Fruit fly (Drosophila melanogaster) whole organism, embryonic: ENCODE measurements around the gene CG31821.

Experiments used
- Ada2b ChIP-seq: fragments of 200-800 bp; sonication (Bioruptor generic); IDR thresholded peaks from 2 replicates; pipeline ENCODE4 v1.3.6; 2022; ENCODE audit warnings: missing biosample characterization, missing genetic modification characterization
- Bgb ChIP-seq: fragments of 200-800 bp; sonication (Bioruptor generic); IDR thresholded peaks from 2 replicates; pipeline ENCODE4 v1.3.6; 2022; ENCODE audit warnings: missing biosample characterization, missing genetic modification characterization; ENCODE audit not compliant: partially characterized antibody
- CG10959 ChIP-seq: fragments of 200-800 bp; sonication (Bioruptor generic); IDR thresholded peaks from 2 replicates; pipeline ENCODE4 v1.3.6; 2022; ENCODE audit warnings: missing biosample characterization, missing genetic modification characterization
- CG11504 ChIP-seq: fragments of 200-800 bp; sonication (Bioruptor generic); optimal IDR thresholded peaks from 3 replicates; lab custom pipeline; 2019; ENCODE audit warnings: missing biosample characterization, mild to moderate bottlenecking, missing genetic modification characterization, moderate library complexity
- CG13123 ChIP-seq: fragments of 200-800 bp; sonication (Bioruptor generic); optimal IDR thresholded peaks from 2 replicates; lab custom pipeline; 2016; ENCODE audit warnings: missing biosample characterization, missing genetic modification characterization
- CG13296 ChIP-seq: fragments of 200-800 bp; sonication (Bioruptor generic); optimal IDR thresholded peaks from 3 replicates; lab custom pipeline; 2018; ENCODE audit warnings: missing biosample characterization, mild to moderate bottlenecking, missing genetic modification characterization
- CG13624 ChIP-seq: fragments of 200-800 bp; sonication (Bioruptor generic); optimal IDR thresholded peaks from 2 replicates; lab custom pipeline; 2016; ENCODE audit warnings: missing biosample characterization, missing genetic modification characterization
- CG18476 ChIP-seq: fragments of 200-800 bp; sonication (Bioruptor generic); optimal IDR thresholded peaks from 2 replicates; lab custom pipeline; 2016; ENCODE audit warnings: missing biosample characterization, mild to moderate bottlenecking, missing genetic modification characterization
- CG18599 ChIP-seq: fragments of 200-800 bp; sonication (Bioruptor generic); optimal IDR thresholded peaks from 3 replicates; lab custom pipeline; 2017; ENCODE audit warnings: missing biosample characterization, missing genetic modification characterization, mild to moderate bottlenecking, moderate library complexity, missing genetic modification reagents
- CG33557 ChIP-seq: fragments of 200-800 bp; sonication (Bioruptor generic); optimal IDR thresholded peaks from 2 replicates; lab custom pipeline; 2019; ENCODE audit warnings: missing biosample characterization, mild to moderate bottlenecking, missing genetic modification characterization, moderate library complexity
- CG7839 ChIP-seq: fragments of 200-800 bp; sonication (Bioruptor generic); optimal IDR thresholded peaks from 3 replicates; lab custom pipeline; 2018; ENCODE audit warnings: missing biosample characterization, mild to moderate bottlenecking, missing genetic modification characterization, moderate library complexity
- D ChIP-seq, 2 experiments: fragments of 200-800 bp in 1 of 2; fragments of >200 bp in 1 of 2; sonication (Bioruptor generic) in 1 of 2; optimal IDR thresholded peaks; 2 replicates in 1 of 2; 3 replicates in 1 of 2; lab custom pipeline; 2017; ENCODE audit warnings: mild to moderate bottlenecking in 1 of 2, missing biosample characterization in 1 of 2, missing genetic modification characterization in 1 of 2, missing genetic modification reagents in 1 of 2
- D19A ChIP-seq: fragments of 200-800 bp; optimal IDR thresholded peaks from 3 replicates; lab custom pipeline; 2019; ENCODE audit warnings: missing biosample characterization, mild to moderate bottlenecking, missing genetic modification characterization, moderate library complexity
- D19B ChIP-seq: fragments of 200-800 bp; sonication (Bioruptor generic); optimal IDR thresholded peaks from 2 replicates; lab custom pipeline; 2017; ENCODE audit warnings: missing biosample characterization, mild to moderate bottlenecking, missing genetic modification characterization
- Dip2 ChIP-seq: fragments of 200-800 bp; sonication (Bioruptor generic); IDR thresholded peaks from 2 replicates; pipeline ENCODE4 v1.3.6; 2022; ENCODE audit warnings: missing biosample characterization, missing genetic modification characterization
- Ets97D ChIP-seq: fragments of 200-800 bp; sonication (Bioruptor generic); optimal IDR thresholded peaks from 3 replicates; lab custom pipeline; 2016; ENCODE audit warnings: missing biosample characterization, missing genetic modification characterization
- Fer1 ChIP-seq: fragments of 200-800 bp; sonication (Bioruptor generic); optimal IDR thresholded peaks from 2 replicates; lab custom pipeline; 2017; ENCODE audit warnings: missing biosample characterization, mild to moderate bottlenecking, missing genetic modification characterization
- H15 ChIP-seq: fragments of 200-800 bp; sonication (Bioruptor generic); IDR thresholded peaks from 3 replicates; pipeline ENCODE4 v1.3.6; 2022; ENCODE audit warnings: missing biosample characterization, missing genetic modification characterization
- MESR4 ChIP-seq: fragments of 200-800 bp; sonication (Bioruptor generic); optimal IDR thresholded peaks from 2 replicates; lab custom pipeline; 2018; ENCODE audit warnings: missing biosample characterization, mild to moderate bottlenecking, missing genetic modification characterization, moderate library complexity
- Ptx1 ChIP-seq: fragments of 200-800 bp; sonication (Bioruptor generic); IDR thresholded peaks from 2 replicates; pipeline ENCODE4 v1.3.6; 2022; ENCODE audit warnings: missing biosample characterization, missing genetic modification characterization
- Rx ChIP-seq: fragments of 200-800 bp; sonication (Bioruptor generic); IDR thresholded peaks from 2 replicates; pipeline ENCODE4 v1.3.6; 2022; ENCODE audit warnings: missing biosample characterization, missing genetic modification characterization
- Ssrp ChIP-seq: fragments of 200-800 bp; sonication (Bioruptor generic); optimal IDR thresholded peaks from 2 replicates; lab custom pipeline; 2018; ENCODE audit warnings: missing biosample characterization, mild to moderate bottlenecking, missing genetic modification characterization, moderate library complexity
- abd-A ChIP-seq: fragments of 200-800 bp; sonication (Bioruptor generic); optimal IDR thresholded peaks from 3 replicates; lab custom pipeline; 2019; ENCODE audit warnings: missing biosample characterization, mild to moderate bottlenecking, missing genetic modification characterization, moderate library complexity
- aop ChIP-seq: fragments of 200-800 bp; sonication (Bioruptor generic); IDR thresholded peaks from 2 replicates; pipeline ENCODE4 v1.3.6; 2022; ENCODE audit warnings: missing biosample characterization, missing genetic modification characterization
- ase ChIP-seq: fragments of 200-800 bp; sonication (Bioruptor generic); IDR thresholded peaks from 3 replicates; pipeline ENCODE4 v1.3.6; 2022; ENCODE audit warnings: missing biosample characterization, missing genetic modification characterization
- bab2 ChIP-seq: fragments of 200-800 bp; sonication (Bioruptor generic); optimal IDR thresholded peaks from 2 replicates; lab custom pipeline; 2016; ENCODE audit warnings: missing biosample characterization, missing genetic modification characterization
- cad ChIP-seq: fragments of >200 bp; optimal IDR thresholded peaks from 2 replicates; lab custom pipeline; 2017; ENCODE audit warnings: missing biosample characterization, missing genetic modification characterization
- cas ChIP-seq: fragments of 200-800 bp; sonication (Bioruptor generic); IDR thresholded peaks from 2 replicates; pipeline ENCODE4 v1.3.6; 2022; ENCODE audit warnings: missing biosample characterization, missing genetic modification characterization
- ems ChIP-seq: fragments of 200-800 bp; sonication (Bioruptor generic); optimal IDR thresholded peaks from 3 replicates; lab custom pipeline; 2016; ENCODE audit warnings: missing biosample characterization, missing genetic modification characterization
- fru ChIP-seq: fragments of >200 bp; optimal IDR thresholded peaks from 2 replicates; lab custom pipeline; 2017
- ftz-f1 ChIP-seq: fragments of 200-800 bp; sonication (Bioruptor generic); optimal IDR thresholded peaks from 2 replicates; lab custom pipeline; 2016; ENCODE audit warnings: missing biosample characterization, missing genetic modification characterization
- hkb ChIP-seq, 2 experiments: fragments of 200-800 bp in 1 of 2; fragments of >200 bp in 1 of 2; sonication (Bioruptor generic) in 1 of 2; IDR thresholded peaks in 1 of 2; optimal IDR thresholded peaks in 1 of 2; 2 replicates each; pipeline versions ENCODE4 v1.3.6 to Lab custom; 2017 to 2022; ENCODE audit warnings: missing biosample characterization in 1 of 2, missing genetic modification characterization in 1 of 2
- insv ChIP-seq, 2 experiments: fragments of 200-800 bp; sonication (Bioruptor generic); optimal IDR thresholded peaks; 3 replicates each; lab custom pipeline; 2016 to 2018; ENCODE audit warnings: missing biosample characterization in 2 of 2, missing genetic modification characterization in 2 of 2
- jumu ChIP-seq: fragments of 200-800 bp; sonication (Bioruptor generic); optimal IDR thresholded peaks from 3 replicates; lab custom pipeline; 2016; ENCODE audit warnings: missing biosample characterization, missing genetic modification characterization
- lbe ChIP-seq: fragments of 200-800 bp; sonication (Bioruptor generic); optimal IDR thresholded peaks from 2 replicates; lab custom pipeline; 2016; ENCODE audit warnings: missing biosample characterization, mild to moderate bottlenecking, missing genetic modification characterization
- lola ChIP-seq, 3 experiments: fragments of >200 bp in 2 of 3; fragments of 200-800 bp in 1 of 3; sonication (Bioruptor generic) in 1 of 3; optimal IDR thresholded peaks; 2 replicates each; lab custom pipeline; 2017 to 2019; ENCODE audit warnings: missing biosample characterization in 3 of 3, missing genetic modification characterization in 3 of 3, mild to moderate bottlenecking in 1 of 3, moderate library complexity in 1 of 3
- maf-S ChIP-seq: fragments of 200-800 bp; sonication (Bioruptor generic); optimal IDR thresholded peaks from 2 replicates; lab custom pipeline; 2016; ENCODE audit warnings: missing biosample characterization, missing genetic modification characterization
- nmo ChIP-seq: fragments of 200-800 bp; sonication (Bioruptor generic); optimal IDR thresholded peaks from 2 replicates; lab custom pipeline; 2018; ENCODE audit warnings: missing biosample characterization, mild to moderate bottlenecking, missing genetic modification characterization, moderate library complexity
- pb ChIP-seq: fragments of 200-800 bp; sonication (Bioruptor generic); optimal IDR thresholded peaks from 3 replicates; lab custom pipeline; 2016; ENCODE audit warnings: missing biosample characterization, missing genetic modification characterization
- phol ChIP-seq: fragments of 200-800 bp; sonication (Bioruptor generic); optimal IDR thresholded peaks from 3 replicates; lab custom pipeline; 2018; ENCODE audit warnings: missing biosample characterization, mild to moderate bottlenecking, missing genetic modification characterization, moderate library complexity
- sisA ChIP-seq: fragments of 200-800 bp; sonication (Bioruptor generic); IDR thresholded peaks from 2 replicates; pipeline ENCODE4 v1.3.6; 2022; ENCODE audit warnings: missing biosample characterization, missing genetic modification characterization
- slou ChIP-seq: fragments of 200-800 bp; sonication (Bioruptor generic); optimal IDR thresholded peaks from 3 replicates; lab custom pipeline; 2016; ENCODE audit warnings: missing biosample characterization, missing genetic modification characterization

The CG31821 gene

dm6 chr2L:15912901-15913673 is 10.9 kb upstream of the CG31821 start (continued):
- TF ChIP-seq Bgb (GFP tag; lab: Robert Waterston, UW): peak; percentile 38; the same call in 1 of the 2 replicates
- TF ChIP-seq CG13624: no peak
- no peak for TF ChIP-seq lbe
- no peak for TF ChIP-seq hkb (optimal IDR thresholded peaks at IDR 0.05; lab: Kevin White, UChicago)
- no peak for TF ChIP-seq hkb (GFP tag; IDR thresholded peaks at IDR 0.05; lab: Robert Waterston, UW)
- peak; percentile 34 for TF ChIP-seq CG33557 (GFP tag; lab: Kevin White, UChicago)
- peak; percentile 98 for TF ChIP-seq abd-A (tag; lab: Kevin White, UChicago)
- TF ChIP-seq MESR4: no peak
- TF ChIP-seq sisA (GFP tag; lab: Robert Waterston, UW): peak; percentile 50
- TF ChIP-seq Fer1 (GFP tag; lab: Kevin White, UChicago): peak; percentile 35
- peak; percentile 26 for TF ChIP-seq slou (GFP tag; lab: Kevin White, UChicago)
- TF ChIP-seq CG13123 (GFP tag; lab: Kevin White, UChicago): no peak
- peak; percentile 34; the same call in 1 of the 3 replicates for TF ChIP-seq ase (GFP tag; lab: Robert Waterston, UW)
- no peak for TF ChIP-seq cas (GFP tag; lab: Robert Waterston, UW)
- TF ChIP-seq pb (GFP tag; lab: Kevin White, UChicago): no peak
- TF ChIP-seq lola (GFP tag; optimal IDR thresholded peaks at IDR 0.05; lab: Kevin White, UChicago): peak in 1 of 3 experiments; percentile 88
- peak; percentile 92 for TF ChIP-seq phol (tag; lab: Kevin White, UChicago)
- TF ChIP-seq fru (lab: Kevin White, UChicago): no peak
- TF ChIP-seq Ptx1 (GFP tag; lab: Robert Waterston, UW): peak; percentile 69
- TF ChIP-seq ems (GFP tag; lab: Kevin White, UChicago): no peak
- TF ChIP-seq ftz-f1 (GFP tag; lab: Kevin White, UChicago): peak; percentile 93
- TF ChIP-seq nmo (GFP tag; lab: Kevin White, UChicago): peak; percentile 95
- no peak for TF ChIP-seq insv (GFP tag; optimal IDR thresholded peaks at IDR 0.05; lab: Kevin White, UChicago)
- TF ChIP-seq maf-S (GFP tag; lab: Kevin White, UChicago): no peak
- peak; percentile 38; the same call in 1 of the 3 replicates for TF ChIP-seq H15 (GFP tag; lab: Robert Waterston, UW)
- peak; percentile 12 for TF ChIP-seq bab2 (GFP tag; lab: Kevin White, UChicago)
- TF ChIP-seq CG10959 (GFP tag; lab: Robert Waterston, UW): no peak
- no peak for TF ChIP-seq D (optimal IDR thresholded peaks at IDR 0.05; lab: Kevin White, UChicago)
- TF ChIP-seq D (GFP tag; optimal IDR thresholded peaks at IDR 0.05; lab: Kevin White, UChicago): peak; percentile 83
- 0 out of 2 replicates have a peak, but pooled peaks have one; percentile 5 for TF ChIP-seq Rx (GFP tag; lab: Robert Waterston, UW)
- TF ChIP-seq Ssrp (tag; lab: Kevin White, UChicago): peak; percentile 88
- no peak for TF ChIP-seq cad
- TF ChIP-seq aop (GFP tag; lab: Robert Waterston, UW): no peak
- peak; percentile 20 for TF ChIP-seq CG18599 (GFP tag; lab: Kevin White, UChicago)
- peak; percentile 45 for TF ChIP-seq CG13296
- TF ChIP-seq CG7839 (tag; lab: Kevin White, UChicago): peak; percentile 90
- peak; percentile 79 for TF ChIP-seq D19A (tag; lab: Kevin White, UChicago)
- peak; percentile 88 for TF ChIP-seq CG11504 (tag; lab: Kevin White, UChicago)
- no peak for TF ChIP-seq Dip2 (GFP tag; lab: Robert Waterston, UW)
- TF ChIP-seq Ada2b (GFP tag; lab: Robert Waterston, UW): 0 out of 2 replicates have a peak, but pooled peaks have one; percentile 13
- peak; percentile 7 for TF ChIP-seq CG18476 (GFP tag; lab: Kevin White, UChicago)
- TF ChIP-seq Ets97D (GFP tag; lab: Kevin White, UChicago): no peak
- peak; percentile 39 for TF ChIP-seq D19B (GFP tag; lab: Kevin White, UChicago)
- TF ChIP-seq jumu (GFP tag; lab: Kevin White, UChicago): no peak
